Worm (Caenorhabditis elegans): ENCODE results near the gene his-41.

his-41 gene

ce11 chrV:9546860-9547269 is 1.5 kb downstream of the his-41 start, which contains the start of gene his-37 (continued):
- TF ChIP-seq pqm-1 (tag; optimal IDR thresholded peaks at IDR 0.05) (peak; percentile 90), ztf-11 (tag; optimal IDR thresholded peaks at IDR 0.05) (peak; percentile 40), lin-15B (tag; optimal IDR thresholded peaks at IDR 0.05) (peak; percentile 95), aly-2 (tag; optimal IDR thresholded peaks at IDR 0.05) (peak; percentile 64), nhr-67 (tag; optimal IDR thresholded peaks at IDR 0.05) (no peak), elt-2 (tag; optimal IDR thresholded peaks at IDR 0.05) (peak; percentile 94), pha-4 (tag; optimal IDR thresholded peaks at IDR 0.05) (peak; percentile 98), ceh-82 (tag; optimal IDR thresholded peaks at IDR 0.05) (peak; percentile 92), eor-1 (tag; optimal IDR thresholded peaks at IDR 0.05) (peak; percentile 84 to 86), nhr-43 (tag; optimal IDR thresholded peaks at IDR 0.05; ENCODE audit: poor library complexity, severe bottlenecking) (peak; percentile 98), fkh-2 (tag; optimal IDR thresholded peaks at IDR 0.05) (peak; percentile 73), skn-1 (tag; optimal IDR thresholded peaks at IDR 0.05) (peak; percentile 89), egl-27 (tag; optimal IDR thresholded peaks at IDR 0.05) (peak; percentile 90), nhr-28 (tag; optimal IDR thresholded peaks at IDR 0.05) (peak; percentile 71), elt-3 (tag; optimal IDR thresholded peaks at IDR 0.05) (peak; percentile 76 to 98 (median 96)), nhr-237 (tag; optimal IDR thresholded peaks at IDR 0.05) (no peak), nhr-76 (tag; optimal IDR thresholded peaks at IDR 0.05) (peak; percentile 92)

- peak; percentile 18 for TF ChIP-seq lin-15B (tag; optimal IDR thresholded peaks at IDR 0.05)
- TF ChIP-seq nhr-237 (tag; optimal IDR thresholded peaks at IDR 0.05): no peak
- no peak for TF ChIP-seq sea-2 (GFP tag; optimal IDR thresholded peaks at IDR 0.05)
- no peak for TF ChIP-seq hmg-11 (tag; optimal IDR thresholded peaks at IDR 0.05)
- no peak for TF ChIP-seq zag-1 (tag; optimal IDR thresholded peaks at IDR 0.05)
- no peak for TF ChIP-seq lsy-12 (tag; optimal IDR thresholded peaks at IDR 0.05)
- peak; percentile 54 for TF ChIP-seq pha-4 (tag; optimal IDR thresholded peaks at IDR 0.05)
- TF ChIP-seq ceh-9 (tag; optimal IDR thresholded peaks at IDR 0.05): no peak
- peak; percentile 22 for TF ChIP-seq nhr-25 (tag; optimal IDR thresholded peaks at IDR 0.05)
- TF ChIP-seq nfya-1 (tag; optimal IDR thresholded peaks at IDR 0.05; ENCODE audit: insufficient read depth): peak; percentile 25
- TF ChIP-seq snpc-4 (tag; optimal IDR thresholded peaks at IDR 0.05): peak; percentile 24
- TF ChIP-seq aly-2 (tag; optimal IDR thresholded peaks at IDR 0.05): no peak
- TF ChIP-seq elt-2 (tag; optimal IDR thresholded peaks at IDR 0.05): peak; percentile 3
- TF ChIP-seq nhr-23 (tag; optimal IDR thresholded peaks at IDR 0.05): peak; percentile 18
- no peak for TF ChIP-seq elt-1 (tag; optimal IDR thresholded peaks at IDR 0.05)
- no peak for TF ChIP-seq nhr-43 (tag; optimal IDR thresholded peaks at IDR 0.05; ENCODE audit: poor library complexity, severe bottlenecking)
Measured at ce11 chrV:9549459-9549858, 4.1 kb downstream of the his-41 start, which contains the start of gene nstp-10. Gene nstp-10, minus strand, starts transcription at chrV:9549836.

- TF ChIP-seq fos-1 (tag; optimal IDR thresholded peaks at IDR 0.05) (no peak), fkh-10 (GFP tag; optimal IDR thresholded peaks at IDR 0.05) (peak; percentile 32), nfya-1 (tag; optimal IDR thresholded peaks at IDR 0.05; ENCODE audit: insufficient read depth) (peak; percentile 34)
Measured at ce11 chrV:9550313-9550712, 5.0 kb downstream of the his-41 start, which contains the start of gene ehbp-1. Gene ehbp-1, plus strand, starts transcription at chrV:9550644.

ce11 chrV:9556668-9557067 is 11.3 kb downstream of the his-41 start:
- TF ChIP-seq skn-1 (tag; optimal IDR thresholded peaks at IDR 0.05) (no peak), R02D3.7 (tag; optimal IDR thresholded peaks at IDR 0.05) (no peak), lin-39 (tag; optimal IDR thresholded peaks at IDR 0.05) (no peak), egl-27 (tag; optimal IDR thresholded peaks at IDR 0.05) (no peak), lin-15B (tag; optimal IDR thresholded peaks at IDR 0.05) (no peak), nhr-43 (tag; optimal IDR thresholded peaks at IDR 0.05; ENCODE audit: poor library complexity, severe bottlenecking) (no peak)

ce11 chrV:9561624-9562179 is 16.4 kb downstream of the his-41 start, which contains the start of gene rgef-1:
Gene rgef-1, minus strand, starts transcription at chrV:9561674.
- TF ChIP-seq nhr-77 (tag; optimal IDR thresholded peaks at IDR 0.05): no peak
- peak; percentile 43 for TF ChIP-seq lin-15B (tag; optimal IDR thresholded peaks at IDR 0.05)
- TF ChIP-seq egl-5 (tag; optimal IDR thresholded peaks at IDR 0.05): no peak
- peak; percentile 43 for TF ChIP-seq sea-2 (GFP tag; optimal IDR thresholded peaks at IDR 0.05)
- peak; percentile 61 for TF ChIP-seq ceh-28 (tag; optimal IDR thresholded peaks at IDR 0.05)
- TF ChIP-seq mdl-1 (tag; optimal IDR thresholded peaks at IDR 0.05): peak; percentile 45
- TF ChIP-seq nhr-76 (tag; optimal IDR thresholded peaks at IDR 0.05): no peak
- peak; percentile 33 for TF ChIP-seq tbx-2 (tag; optimal IDR thresholded peaks at IDR 0.05)
- TF ChIP-seq skn-1 (tag; optimal IDR thresholded peaks at IDR 0.05): peak; percentile 35
- TF ChIP-seq lin-39 (tag; optimal IDR thresholded peaks at IDR 0.05): peak; percentile 73
- peak; percentile 24 for TF ChIP-seq snpc-4 (tag; optimal IDR thresholded peaks at IDR 0.05)
- peak; percentile 80 for TF ChIP-seq fkh-10 (GFP tag; optimal IDR thresholded peaks at IDR 0.05)
- peak; percentile 86 for TF ChIP-seq nfya-1 (tag; optimal IDR thresholded peaks at IDR 0.05; ENCODE audit: insufficient read depth)
- TF ChIP-seq pha-4 (tag; optimal IDR thresholded peaks at IDR 0.05): no peak
- peak; percentile 73 for TF ChIP-seq hmg-11 (tag; optimal IDR thresholded peaks at IDR 0.05)
- no peak for TF ChIP-seq eor-1 (tag; optimal IDR thresholded peaks at IDR 0.05)
- TF ChIP-seq nhr-67 (tag; optimal IDR thresholded peaks at IDR 0.05): no peak
- TF ChIP-seq unc-62 (GFP tag; optimal IDR thresholded peaks at IDR 0.05): peak; percentile 16
- TF ChIP-seq jun-1 (tag; optimal IDR thresholded peaks at IDR 0.05): no peak

Data from whole organism, L3 larva.